Worm (Caenorhabditis elegans) whole organism, L4 larva: ENCODE results near the gene T15B12.1.

Experiments
- nhr-237 ChIP-seq: sonication (generic microtip); optimal IDR thresholded peaks from 2 replicates; lab custom pipeline; 2017; ENCODE audit warnings: missing biosample characterization, missing genetic modification characterization
- pha-4 ChIP-seq, 2 experiments: fragments of 150-350 bp in 1 of 2; fragments of 200-800 bp in 1 of 2; sonication (Bioruptor generic) in 1 of 2; IDR thresholded peaks in 1 of 2; optimal IDR thresholded peaks in 1 of 2; 2 replicates each; pipeline versions ENCODE4 v1.3.6 to Lab custom; 2014 to 2022; ENCODE audit warnings: missing genetic modification characterization in 2 of 2, missing genetic modification reagents in 2 of 2, missing biosample characterization in 1 of 2, missing compliant biosample characterization in 1 of 2
- rbr-2 ChIP-seq: sonication (generic microtip); optimal IDR thresholded peaks from 2 replicates; lab custom pipeline; 2016; ENCODE audit warnings: missing genotype, missing genetic modification characterization, missing compliant biosample characterization
- tra-1 ChIP-seq: fragments of 200-800 bp; sonication (Bioruptor generic); IDR thresholded peaks from 2 replicates; pipeline ENCODE4 v1.3.6; 2022; ENCODE audit warnings: missing genetic modification reagents, missing genetic modification characterization, missing compliant biosample characterization
- unc-130 ChIP-seq: sonication (generic microtip); optimal IDR thresholded peaks from 2 replicates; lab custom pipeline; 2016; ENCODE audit warnings: missing genetic modification reagents, missing genetic modification characterization, missing compliant biosample characterization

ce11 chrIII:5245067-5245466, 42.9 kb upstream of the T15B12.1 start:
- TF ChIP-seq unc-130 (GFP tag; lab: Kevin White, UChicago) (no peak), rbr-2 (tag; lab: Kevin White, UChicago) (no peak), nhr-237 (tag; lab: Kevin White, UChicago) (no peak), pha-4 (GFP tag; IDR thresholded peaks at IDR 0.05; lab: Robert Waterston, UW) (no peak), pha-4 (tag; optimal IDR thresholded peaks at IDR 0.05; lab: Kevin White, UChicago) (no peak), tra-1 (GFP tag; lab: Robert Waterston, UW) (no peak)
